Worm (Caenorhabditis elegans): ENCODE measurements around the gene epn-1.

DNA sequence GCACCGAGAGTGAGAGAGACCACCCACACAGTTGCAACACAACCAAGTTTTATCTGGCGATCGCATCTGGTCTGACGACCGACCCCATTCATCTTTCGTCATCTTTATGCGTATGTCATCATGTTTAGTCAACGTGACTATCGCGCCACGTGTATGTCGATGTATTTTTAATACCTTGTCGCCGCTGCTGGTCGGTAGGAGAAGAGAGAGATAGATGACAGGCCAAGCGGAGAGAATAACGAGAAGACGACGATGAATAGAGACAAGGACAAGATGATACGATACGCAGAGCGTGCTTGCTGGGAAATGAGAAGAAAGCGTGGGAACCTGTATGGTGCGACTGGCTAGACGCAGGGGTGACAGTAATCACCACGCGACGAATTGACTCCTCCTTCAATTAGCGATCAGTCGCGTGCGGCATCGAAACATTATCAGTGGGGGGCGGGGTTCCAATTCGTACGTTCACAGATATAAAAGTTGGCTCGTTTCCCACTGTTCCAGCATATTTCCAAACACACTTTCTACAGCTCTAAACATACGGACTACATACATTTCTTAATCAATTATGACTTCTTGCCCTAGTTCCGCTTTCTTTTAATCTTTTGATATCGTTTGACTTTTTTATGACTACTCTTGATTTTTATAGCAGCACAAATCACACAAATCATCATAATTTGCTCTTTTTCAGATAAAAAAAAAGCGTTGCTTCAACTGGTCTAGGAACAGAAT is 27.8 kb downstream of the epn-1 start, which contains the start of gene tatn-1:
- TF ChIP-seq blmp-1 (tag; optimal IDR thresholded peaks at IDR 0.05; ENCODE audit: insufficient read depth) (peak; percentile 89), egl-27 (tag; optimal IDR thresholded peaks at IDR 0.05) (peak; percentile 71), skn-1 (tag; optimal IDR thresholded peaks at IDR 0.05) (no peak), lsy-2 (tag; optimal IDR thresholded peaks at IDR 0.05) (peak in 1 of 2 experiments; percentile 64), ceh-16 (tag; optimal IDR thresholded peaks at IDR 0.05) (peak; percentile 92), sem-4 (tag; optimal IDR thresholded peaks at IDR 0.05) (peak; percentile 86), mdl-1 (tag; optimal IDR thresholded peaks at IDR 0.05) (peak; percentile 94 to 97), zag-1 (tag; optimal IDR thresholded peaks at IDR 0.05) (no peak), lin-11 (tag; optimal IDR thresholded peaks at IDR 0.05) (no peak), nhr-12 (tag; optimal IDR thresholded peaks at IDR 0.05) (no peak), nhr-237 (tag; optimal IDR thresholded peaks at IDR 0.05) (no peak)

Data from whole organism, L2 larva.